Worm (Caenorhabditis elegans) whole organism, L2 larva: ENCODE results near the gene Y67H2A.2.

Experiments
- aly-2 ChIP-seq: fragments of 150-350 bp; optimal IDR thresholded peaks from 2 replicates; lab custom pipeline; 2014; ENCODE audit warnings: missing biosample characterization, missing genetic modification characterization
- egl-27 ChIP-seq: sonication (generic microtip); optimal IDR thresholded peaks from 3 replicates; lab custom pipeline; 2017; ENCODE audit warnings: missing biosample characterization, missing genetic modification reagents, missing genetic modification characterization
- mab-5 ChIP-seq: fragments of 150-350 bp; optimal IDR thresholded peaks from 2 replicates; lab custom pipeline; 2014; ENCODE audit warnings: missing biosample characterization, missing genetic modification characterization
- mdl-1 ChIP-seq, 2 experiments: fragments of 150-350 bp in 1 of 2; sonication (generic microtip) in 1 of 2; optimal IDR thresholded peaks; 2 replicates each; lab custom pipeline; 2017; ENCODE audit warnings: missing biosample characterization in 2 of 2, missing genetic modification characterization in 2 of 2
- nhr-21 ChIP-seq: fragments of 150-350 bp; optimal IDR thresholded peaks from 2 replicates; lab custom pipeline; 2014; ENCODE audit warnings: missing biosample characterization, missing genetic modification characterization
- nhr-6 ChIP-seq: fragments of 150-350 bp; optimal IDR thresholded peaks from 2 replicates; lab custom pipeline; 2014; ENCODE audit warnings: missing biosample characterization, missing genetic modification characterization
- unc-62 ChIP-seq: fragments of 150-350 bp; optimal IDR thresholded peaks from 2 replicates; lab custom pipeline; 2014; ENCODE audit warnings: missing biosample characterization, missing genetic modification reagents, missing genetic modification characterization
- ztf-4 ChIP-seq: fragments of 150-350 bp; optimal IDR thresholded peaks from 2 replicates; lab custom pipeline; 2014; ENCODE audit warnings: missing biosample characterization, missing genetic modification characterization

ce11 chrIV:13289321-13289720 is 8.3 kb downstream of the Y67H2A.2 start, which contains the start of gene Y67H2A.10:
- TF ChIP-seq nhr-21 (tag; lab: Kevin White, UChicago), result no peak
- TF ChIP-seq mdl-1 (tag; optimal IDR thresholded peaks at IDR 0.05; lab: Kevin White, UChicago), result no peak
- no peak for TF ChIP-seq unc-62 (GFP tag; lab: Kevin White, UChicago)
- TF ChIP-seq ztf-4 (tag; lab: Kevin White, UChicago), result no peak
- no peak for TF ChIP-seq mab-5 (tag; lab: Kevin White, UChicago)
- TF ChIP-seq egl-27 (tag; lab: Kevin White, UChicago), result no peak
- no peak for TF ChIP-seq aly-2 (tag; lab: Kevin White, UChicago)
- no peak for TF ChIP-seq nhr-6 (tag; lab: Kevin White, UChicago)
